Fruit fly (Drosophila melanogaster) whole organism, adult: ENCODE data around the gene Sil1.

ENCODE experiments used
- CG11617 ChIP-seq: fragments of 200-800 bp; sonication (Bioruptor generic); optimal IDR thresholded peaks from 2 replicates; lab custom pipeline; 2017; ENCODE audit warnings: mild to moderate bottlenecking, missing biosample characterization, missing genetic modification reagents, missing genetic modification characterization
- CG12768 ChIP-seq: fragments of 200-800 bp; sonication (Bioruptor generic); optimal IDR thresholded peaks from 2 replicates; lab custom pipeline; 2017; ENCODE audit warnings: missing biosample characterization, missing genetic modification characterization, mild to moderate bottlenecking, moderate library complexity, missing genetic modification reagents
- CG14711 ChIP-seq: fragments of 200-800 bp; sonication (Bioruptor generic); optimal IDR thresholded peaks from 2 replicates; lab custom pipeline; 2018; ENCODE audit warnings: missing biosample characterization, mild to moderate bottlenecking, missing genetic modification characterization, moderate library complexity
- CG1620 ChIP-seq: fragments of 200-800 bp; sonication (Bioruptor generic); optimal IDR thresholded peaks from 2 replicates; lab custom pipeline; 2016; ENCODE audit warnings: missing biosample characterization, missing genetic modification characterization
- CG33017 ChIP-seq: fragments of 200-800 bp; sonication (Bioruptor generic); optimal IDR thresholded peaks from 2 replicates; lab custom pipeline; 2018; ENCODE audit warnings: missing biosample characterization, mild to moderate bottlenecking, missing genetic modification characterization, moderate library complexity
- CG5204 ChIP-seq: fragments of 200-800 bp; sonication (Bioruptor generic); optimal IDR thresholded peaks from 2 replicates; lab custom pipeline; 2016; ENCODE audit warnings: missing biosample characterization, missing genetic modification characterization
- CG7045 ChIP-seq: fragments of 200-800 bp; sonication (Bioruptor generic); optimal IDR thresholded peaks from 2 replicates; lab custom pipeline; 2017; ENCODE audit warnings: missing biosample characterization, mild to moderate bottlenecking, missing genetic modification characterization
- CG7101 ChIP-seq: fragments of 200-800 bp; sonication (Bioruptor generic); optimal IDR thresholded peaks from 2 replicates; lab custom pipeline; 2018; ENCODE audit warnings: missing biosample characterization, mild to moderate bottlenecking, missing genetic modification characterization, moderate library complexity
- Clk ChIP-seq: fragments of 200-800 bp; sonication (Bioruptor generic); optimal IDR thresholded peaks from 2 replicates; lab custom pipeline; 2017; ENCODE audit warnings: missing biosample characterization, missing genetic modification characterization
- Crg-1 ChIP-seq: fragments of 200-800 bp; sonication (Bioruptor generic); optimal IDR thresholded peaks from 2 replicates; lab custom pipeline; 2016; ENCODE audit warnings: missing biosample characterization, missing genetic modification characterization
- Hr96 ChIP-seq: fragments of 200-800 bp; sonication (Bioruptor generic); optimal IDR thresholded peaks from 2 replicates; lab custom pipeline; 2016; ENCODE audit warnings: missing biosample characterization, missing genetic modification characterization
- Mnt ChIP-seq: fragments of 200-800 bp; sonication (Bioruptor generic); optimal IDR thresholded peaks from 2 replicates; lab custom pipeline; 2016; ENCODE audit warnings: missing biosample characterization, mild to moderate bottlenecking, missing genetic modification characterization
- bab1 ChIP-seq: fragments of 200-800 bp; sonication (Bioruptor generic); optimal IDR thresholded peaks from 3 replicates; lab custom pipeline; 2019; ENCODE audit warnings: missing biosample characterization, mild to moderate bottlenecking, missing genetic modification characterization, moderate library complexity
- cic ChIP-seq: fragments of 200-800 bp; sonication (Bioruptor generic); optimal IDR thresholded peaks from 2 replicates; lab custom pipeline; 2017; ENCODE audit warnings: missing biosample characterization, mild to moderate bottlenecking, missing genetic modification characterization, moderate library complexity
- cnc ChIP-seq, 2 experiments: fragments of >200 bp; optimal IDR thresholded peaks; 2 replicates each; lab custom pipeline; 2017
- kay ChIP-seq: fragments of 200-800 bp; sonication (Bioruptor generic); peaks from one replicate; lab custom pipeline; 2016; ENCODE audit warnings: missing biosample characterization, missing genetic modification characterization, borderline replicate concordance
- ovo ChIP-seq: fragments of 200-800 bp; sonication (Bioruptor generic); optimal IDR thresholded peaks from 2 replicates; lab custom pipeline; 2016; ENCODE audit warnings: missing biosample characterization, missing genetic modification characterization
- pad ChIP-seq: fragments of 200-800 bp; sonication (Bioruptor generic); optimal IDR thresholded peaks from 3 replicates; lab custom pipeline; 2017; ENCODE audit warnings: missing biosample characterization, missing genetic modification characterization, mild to moderate bottlenecking, moderate library complexity, missing genetic modification reagents
- tj ChIP-seq: fragments of 200-800 bp; sonication (Bioruptor generic); optimal IDR thresholded peaks from 3 replicates; lab custom pipeline; 2017; ENCODE audit warnings: missing biosample characterization, mild to moderate bottlenecking, missing genetic modification characterization, moderate library complexity
- toe ChIP-seq: fragments of 200-800 bp; sonication (Bioruptor generic); optimal IDR thresholded peaks from 2 replicates; lab custom pipeline; 2016; ENCODE audit warnings: missing biosample characterization, missing genetic modification characterization

The Sil1 gene

dm6 chr3R:25225483-25225882 is 9.8 kb downstream of the Sil1 start:
- TF ChIP-seq ovo (no peak), bab1 (no peak), Mnt (no peak), kay (GFP tag; lab: Kevin White, UChicago) (no peak), Hr96 (GFP tag; lab: Kevin White, UChicago) (no peak), toe (GFP tag; lab: Kevin White, UChicago) (no peak), cic (GFP tag; lab: Kevin White, UChicago) (no peak)

- no peak for TF ChIP-seq CG7101 (tag; lab: Kevin White, UChicago)
- TF ChIP-seq Hr96 (GFP tag; lab: Kevin White, UChicago) = no peak
- no peak for TF ChIP-seq pad
- peak; percentile 42 for TF ChIP-seq CG5204
- TF ChIP-seq cic (GFP tag; lab: Kevin White, UChicago) = no peak
- no peak for TF ChIP-seq CG1620 (GFP tag; lab: Kevin White, UChicago)
- TF ChIP-seq CG14711 (tag; lab: Kevin White, UChicago) = peak; percentile 11
- no peak for TF ChIP-seq ovo
- TF ChIP-seq toe (GFP tag; lab: Kevin White, UChicago) = peak; percentile 3
- no peak for TF ChIP-seq Clk (GFP tag; lab: Kevin White, UChicago)
- TF ChIP-seq cnc (optimal IDR thresholded peaks at IDR 0.05; lab: Kevin White, UChicago) = no peak
- TF ChIP-seq CG11617 = no peak
- no peak for TF ChIP-seq CG12768
- no peak for TF ChIP-seq CG7045 (GFP tag; lab: Kevin White, UChicago)
- TF ChIP-seq tj = no peak
- no peak for TF ChIP-seq Crg-1
- no peak for TF ChIP-seq CG33017 (tag; lab: Kevin White, UChicago)
- TF ChIP-seq kay (GFP tag; lab: Kevin White, UChicago) = peak; percentile 74
- no peak for TF ChIP-seq bab1
- no peak for TF ChIP-seq Mnt
These were observed 14.0 kb downstream of the Sil1 start, which contains the start of gene Alg9 for dm6 chr3R:25221203-25221807. Gene Alg9 (plus strand): TSS chr3R:25221589.

dm6 chr3R:25219018-25219417 is 16.3 kb downstream of the Sil1 start, which contains the start of gene CG31103:
Gene CG31103 (plus strand): TSS chr3R:25219318.
- TF ChIP-seq CG5204 = no peak
- TF ChIP-seq cic (GFP tag; lab: Kevin White, UChicago) = peak; percentile 6

dm6 chr3R:25215997-25216396 is 19.3 kb downstream of the Sil1 start, which contains the start of gene CG31106:
Gene CG31106 (plus strand): TSS chr3R:25216297.
- no peak for TF ChIP-seq pad
- no peak for TF ChIP-seq Crg-1
- TF ChIP-seq kay (GFP tag; lab: Kevin White, UChicago) = no peak
- no peak for TF ChIP-seq ovo
- TF ChIP-seq cnc (optimal IDR thresholded peaks at IDR 0.05; lab: Kevin White, UChicago) = no peak
- TF ChIP-seq CG5204 = no peak
- no peak for TF ChIP-seq CG14711 (tag; lab: Kevin White, UChicago)
- no peak for TF ChIP-seq CG1620 (GFP tag; lab: Kevin White, UChicago)
- no peak for TF ChIP-seq tj
- TF ChIP-seq CG12768 = no peak
- no peak for TF ChIP-seq Mnt
- TF ChIP-seq CG11617 = no peak
- TF ChIP-seq CG7101 (tag; lab: Kevin White, UChicago) = no peak
- no peak for TF ChIP-seq bab1
- TF ChIP-seq CG7045 (GFP tag; lab: Kevin White, UChicago) = no peak
- TF ChIP-seq CG33017 (tag; lab: Kevin White, UChicago) = no peak

dm6 chr3R:25215123-25215522 is 20.2 kb downstream of the Sil1 start, which contains the start of gene Saysd1:
Gene Saysd1 (minus strand): TSS chr3R:25215188.
- no peak for TF ChIP-seq cic (GFP tag; lab: Kevin White, UChicago)
- peak; percentile 3 for TF ChIP-seq CG14711 (tag; lab: Kevin White, UChicago)
- peak; percentile 12 for TF ChIP-seq Hr96 (GFP tag; lab: Kevin White, UChicago)
- TF ChIP-seq ovo = no peak
- no peak for TF ChIP-seq pad
- no peak for TF ChIP-seq CG7101 (tag; lab: Kevin White, UChicago)
- TF ChIP-seq tj = no peak
- TF ChIP-seq Clk (GFP tag; lab: Kevin White, UChicago) = no peak
- no peak for TF ChIP-seq Crg-1
- TF ChIP-seq bab1 = no peak
- TF ChIP-seq CG33017 (tag; lab: Kevin White, UChicago) = no peak
- peak; percentile 21 for TF ChIP-seq CG7045 (GFP tag; lab: Kevin White, UChicago)
- TF ChIP-seq kay (GFP tag; lab: Kevin White, UChicago) = peak; percentile 71
- no peak for TF ChIP-seq CG12768
- no peak for TF ChIP-seq CG11617
- TF ChIP-seq toe (GFP tag; lab: Kevin White, UChicago) = peak; percentile 51
- TF ChIP-seq CG1620 (GFP tag; lab: Kevin White, UChicago) = no peak

dm6 chr3R:25209207-25209606 is 26.1 kb downstream of the Sil1 start:
- no peak for TF ChIP-seq bab1
- TF ChIP-seq toe (GFP tag; lab: Kevin White, UChicago) = no peak
- no peak for TF ChIP-seq CG7101 (tag; lab: Kevin White, UChicago)
- TF ChIP-seq Clk (GFP tag; lab: Kevin White, UChicago) = no peak
- TF ChIP-seq CG14711 (tag; lab: Kevin White, UChicago) = no peak
- TF ChIP-seq kay (GFP tag; lab: Kevin White, UChicago) = peak; percentile 91
- TF ChIP-seq cic (GFP tag; lab: Kevin White, UChicago) = peak; percentile 40
- TF ChIP-seq Hr96 (GFP tag; lab: Kevin White, UChicago) = no peak
- no peak for TF ChIP-seq pad

- TF ChIP-seq kay (GFP tag; lab: Kevin White, UChicago) (no peak), ovo (peak; percentile 12)
These were observed 26.6 kb downstream of the Sil1 start for dm6 chr3R:25208767-25209075.
